Fruit fly (Drosophila melanogaster): ENCODE measurements around the gene PolG1.

dm6 chr2L:13804561-13805067, 23.0 kb downstream of the PolG1 start:
- TF ChIP-seq hbn (GFP tag; IDR thresholded peaks at IDR 0.05; ENCODE audit: partially characterized antibody) (no peak), lbe (GFP tag; optimal IDR thresholded peaks at IDR 0.05) (no peak), Fer1 (GFP tag; optimal IDR thresholded peaks at IDR 0.05) (no peak), Fer3 (tag; optimal IDR thresholded peaks at IDR 0.05) (no peak)

Data from whole organism, embryonic.